Worm (Caenorhabditis elegans): ENCODE data around the gene ocr-1.

ce11 chrV:10723181-10723580, 41.0 kb upstream of the ocr-1 start:
- no peak for TF ChIP-seq ztf-29 (GFP tag; IDR thresholded peaks at IDR 0.05)
- no peak for TF ChIP-seq ref-1 (GFP tag; conservative IDR thresholded peaks at IDR 0.05)
- no peak for TF ChIP-seq flt-1 (GFP tag; IDR thresholded peaks at IDR 0.05)
- no peak for TF ChIP-seq med-1 (GFP tag; optimal IDR thresholded peaks at IDR 0.05; ENCODE audit: insufficient read depth)
- no peak for TF ChIP-seq cog-1 (tag; optimal IDR thresholded peaks at IDR 0.05)
- no peak for TF ChIP-seq T22C8.4 (GFP tag; IDR thresholded peaks at IDR 0.05)

Data from whole organism, midembryonic.